ENCODE assay signal across 7 worm cellular contexts in the genomic region with DNA sequence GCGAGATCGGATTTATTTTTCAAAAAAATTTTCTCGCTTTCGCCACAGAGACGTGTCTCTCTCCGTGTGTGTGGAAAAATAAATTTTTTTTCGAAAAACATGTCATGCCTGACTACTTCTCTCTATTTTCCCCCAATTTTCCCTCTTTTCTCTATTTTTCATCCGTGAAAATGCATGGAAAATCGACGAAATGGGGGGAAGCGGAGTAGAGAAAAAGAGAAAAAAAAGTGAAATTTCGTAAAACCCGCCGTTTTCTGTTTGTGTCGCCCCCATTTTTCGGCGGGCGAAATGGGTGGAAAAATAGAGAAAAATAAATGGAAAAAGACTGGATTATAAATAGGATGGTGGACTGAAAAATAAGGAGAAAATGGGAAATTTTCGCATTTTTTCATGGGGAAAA.
TF ChIP-seq lines count a peak whose summit lies in the region.

No protein-coding gene starts in this region.

TF ChIP-seq in whole organism, L1 larva, 84 proteins besides CTCF, POLR2A, EP300 and RAD21:
- no peak for TF ChIP-seq mab-9 (GFP tag; IDR thresholded peaks at IDR 0.05; lab: Robert Waterston, UW)
- peak in 1 of 2 experiments; percentile 7 for TF ChIP-seq lsy-2 (tag; optimal IDR thresholded peaks at IDR 0.05; lab: Kevin White, UChicago)
- TF ChIP-seq blmp-1 (tag; optimal IDR thresholded peaks at IDR 0.05; lab: Kevin White, UChicago): peak; percentile 99
- TF ChIP-seq nhr-19 (GFP tag; conservative IDR thresholded peaks at IDR 0.05; lab: Robert Waterston, UW): no peak
- peak in 1 of 3 experiments; percentile 6 for TF ChIP-seq dpl-1 (GFP tag; optimal IDR thresholded peaks at IDR 0.05; lab: Kevin White, UChicago)
- TF ChIP-seq mep-1 (tag; optimal IDR thresholded peaks at IDR 0.05; lab: Kevin White, UChicago): peak; percentile 29

TF ChIP-seq in whole organism, L2 larva, 48 proteins besides CTCF, POLR2A, EP300 and RAD21:
- TF ChIP-seq ceh-16 (tag; optimal IDR thresholded peaks at IDR 0.05; lab: Kevin White, UChicago) (no peak), C34F6.9 (tag; optimal IDR thresholded peaks at IDR 0.05; lab: Kevin White, UChicago) (peak; percentile 20), alr-1 (tag; optimal IDR thresholded peaks at IDR 0.05; lab: Kevin White, UChicago) (no peak), ztf-11 (tag; optimal IDR thresholded peaks at IDR 0.05; lab: Kevin White, UChicago) (no peak), lin-11 (tag; optimal IDR thresholded peaks at IDR 0.05; lab: Kevin White, UChicago) (no peak), lsy-2 (tag; optimal IDR thresholded peaks at IDR 0.05; lab: Kevin White, UChicago) (peak in 1 of 2 experiments; percentile 1), nhr-21 (tag; optimal IDR thresholded peaks at IDR 0.05; lab: Kevin White, UChicago) (no peak)

TF ChIP-seq in whole organism, L3 larva, 47 proteins besides CTCF, POLR2A, EP300 and RAD21:
- TF ChIP-seq hmg-11 (tag; optimal IDR thresholded peaks at IDR 0.05; lab: Kevin White, UChicago): peak; percentile 79
- peak; percentile 22 for TF ChIP-seq nhr-23 (tag; optimal IDR thresholded peaks at IDR 0.05; lab: Kevin White, UChicago)
- TF ChIP-seq mml-1 (tag; optimal IDR thresholded peaks at IDR 0.05; lab: Kevin White, UChicago): no peak
- TF ChIP-seq lin-15B (tag; optimal IDR thresholded peaks at IDR 0.05; lab: Kevin White, UChicago): peak; percentile 7
- no peak for TF ChIP-seq ceh-9 (tag; optimal IDR thresholded peaks at IDR 0.05; lab: Kevin White, UChicago)
- no peak for TF ChIP-seq elt-3 (tag; optimal IDR thresholded peaks at IDR 0.05; lab: Kevin White, UChicago)
- no peak for TF ChIP-seq egl-5 (tag; optimal IDR thresholded peaks at IDR 0.05; lab: Kevin White, UChicago)
- no peak for TF ChIP-seq pha-4 (tag; optimal IDR thresholded peaks at IDR 0.05; lab: Kevin White, UChicago)
- TF ChIP-seq R02D3.7 (tag; optimal IDR thresholded peaks at IDR 0.05; lab: Kevin White, UChicago): no peak
- TF ChIP-seq nhr-11 (tag; optimal IDR thresholded peaks at IDR 0.05; lab: Kevin White, UChicago): no peak
- TF ChIP-seq jun-1 (tag; optimal IDR thresholded peaks at IDR 0.05; lab: Kevin White, UChicago): no peak
- TF ChIP-seq sea-2 (GFP tag; optimal IDR thresholded peaks at IDR 0.05; lab: Kevin White, UChicago): no peak
- TF ChIP-seq nhr-12 (tag; optimal IDR thresholded peaks at IDR 0.05; lab: Kevin White, UChicago): no peak
- no peak for TF ChIP-seq unc-39 (tag; optimal IDR thresholded peaks at IDR 0.05; lab: Kevin White, UChicago)
- peak; percentile 12 for TF ChIP-seq nfya-1 (tag; optimal IDR thresholded peaks at IDR 0.05; lab: Kevin White, UChicago; ENCODE audit: insufficient read depth)

TF ChIP-seq in whole organism, L4 larva, 104 proteins besides CTCF, POLR2A, EP300 and RAD21:
- TF ChIP-seq nhr-6 (tag; optimal IDR thresholded peaks at IDR 0.05; lab: Kevin White, UChicago) (peak; percentile 0), hif-1 (tag; optimal IDR thresholded peaks at IDR 0.05; lab: Kevin White, UChicago) (peak in 1 of 2 experiments; percentile 20), aha-1 (tag; lab: Kevin White, UChicago) (peak; percentile 76), Y75B8A.6 (GFP tag; IDR thresholded peaks at IDR 0.05; lab: Robert Waterston, UW) (no peak), lsy-2 (tag; optimal IDR thresholded peaks at IDR 0.05; lab: Kevin White, UChicago) (peak in 1 of 2 experiments; percentile 34)

TF ChIP-seq in whole organism, late embryonic, 69 proteins besides CTCF, POLR2A, EP300 and RAD21:
- peak; percentile 15 for TF ChIP-seq nfya-1 (tag; optimal IDR thresholded peaks at IDR 0.05; lab: Kevin White, UChicago)
- TF ChIP-seq pqm-1 (tag; optimal IDR thresholded peaks at IDR 0.05; lab: Kevin White, UChicago): no peak

TF ChIP-seq in whole organism, mixed stage, embryonic, 35 proteins besides CTCF, POLR2A, EP300 and RAD21:
- TF ChIP-seq flh-1 (GFP tag; optimal IDR thresholded peaks at IDR 0.05; lab: Kevin White, UChicago): no peak
- TF ChIP-seq unc-62 (GFP tag; optimal IDR thresholded peaks at IDR 0.05; lab: Kevin White, UChicago): no peak
- peak; percentile 37 for TF ChIP-seq ces-1 (GFP tag; optimal IDR thresholded peaks at IDR 0.05; lab: Kevin White, UChicago)
- no peak for TF ChIP-seq nhr-12 (tag; optimal IDR thresholded peaks at IDR 0.05; lab: Kevin White, UChicago)
- peak; percentile 84 for TF ChIP-seq blmp-1 (tag; optimal IDR thresholded peaks at IDR 0.05; lab: Kevin White, UChicago)
- no peak for TF ChIP-seq ceh-43 (GFP tag; optimal IDR thresholded peaks at IDR 0.05; lab: Kevin White, UChicago)

TF ChIP-seq in whole organism, young adult, 124 proteins besides CTCF, POLR2A, EP300 and RAD21:
- TF ChIP-seq ztf-28 (GFP tag; IDR thresholded peaks at IDR 0.05; lab: Robert Waterston, UW) (no peak), gei-17 (GFP tag; optimal IDR thresholded peaks at IDR 0.05; lab: Kevin White, UChicago) (no peak), cebp-1 (GFP tag; IDR thresholded peaks at IDR 0.05; lab: Robert Waterston, UW) (0 out of 2 replicates have a peak, but pooled peaks have one; percentile 11), cebp-1 (tag; optimal IDR thresholded peaks at IDR 0.05; lab: Kevin White, UChicago) (peak; percentile 29), dpff-1 (tag; optimal IDR thresholded peaks at IDR 0.05; lab: Kevin White, UChicago) (no peak), efl-1 (GFP tag; optimal IDR thresholded peaks at IDR 0.05; lab: Kevin White, UChicago) (peak; percentile 5), xnd-1 (tag; optimal IDR thresholded peaks at IDR 0.05; lab: Kevin White, UChicago) (no peak)
